Fruit fly (Drosophila melanogaster) whole organism, embryonic: Measurements from ENCODE around the gene Cpr11A.

Source experiments
- BtbVII ChIP-seq: fragments of 200-800 bp; sonication (Bioruptor generic); optimal IDR thresholded peaks from 3 replicates; lab custom pipeline; 2017; ENCODE audit warnings: missing biosample characterization, mild to moderate bottlenecking, missing genetic modification characterization
- C15 ChIP-seq: fragments of 200-800 bp; sonication (Bioruptor generic); IDR thresholded peaks from 3 replicates; pipeline ENCODE4 v1.3.6; 2022; ENCODE audit warnings: missing biosample characterization, missing genetic modification characterization
- CG11456 ChIP-seq: fragments of 200-800 bp; sonication (Bioruptor generic); IDR thresholded peaks from 3 replicates; pipeline ENCODE4 v1.3.6; 2022; ENCODE audit warnings: missing biosample characterization, missing genetic modification characterization
- CG11560 ChIP-seq: fragments of 200-800 bp; sonication (Bioruptor generic); IDR thresholded peaks from 3 replicates; pipeline ENCODE4 v1.3.6; 2022; ENCODE audit warnings: missing biosample characterization, missing genetic modification characterization
- CG13287 ChIP-seq: fragments of 200-800 bp; sonication (Bioruptor generic); IDR thresholded peaks from 2 replicates; pipeline ENCODE4 v1.3.6; 2022; ENCODE audit warnings: missing biosample characterization, missing genetic modification characterization; ENCODE audit not compliant: partially characterized antibody
- CG13775 ChIP-seq: fragments of 200-800 bp; sonication (Bioruptor generic); optimal IDR thresholded peaks from 3 replicates; lab custom pipeline; 2017; ENCODE audit warnings: missing biosample characterization, mild to moderate bottlenecking, missing genetic modification characterization
- CG15011 ChIP-seq: fragments of 200-800 bp; sonication (Bioruptor generic); optimal IDR thresholded peaks from 3 replicates; lab custom pipeline; 2018; ENCODE audit warnings: missing biosample characterization, mild to moderate bottlenecking, missing genetic modification characterization
- CG15601 ChIP-seq: fragments of 200-800 bp; sonication (Bioruptor generic); optimal IDR thresholded peaks from 3 replicates; lab custom pipeline; 2019; ENCODE audit warnings: missing biosample characterization, mild to moderate bottlenecking, missing genetic modification characterization, moderate library complexity
- CG1647 ChIP-seq: fragments of 200-800 bp; sonication (Bioruptor generic); optimal IDR thresholded peaks from 3 replicates; lab custom pipeline; 2016; ENCODE audit warnings: missing biosample characterization, missing genetic modification characterization
- CG16813 ChIP-seq: fragments of 200-800 bp; sonication (Bioruptor generic); IDR thresholded peaks from 3 replicates; pipeline ENCODE4 v1.3.6; 2022; ENCODE audit warnings: missing biosample characterization, missing genetic modification characterization; ENCODE audit not compliant: partially characterized antibody
- CG16863 ChIP-seq: fragments of 200-800 bp; sonication (Bioruptor generic); optimal IDR thresholded peaks from 3 replicates; lab custom pipeline; 2016; ENCODE audit warnings: missing biosample characterization, missing genetic modification characterization
- CG17829 ChIP-seq: fragments of 200-800 bp; optimal IDR thresholded peaks from 2 replicates; lab custom pipeline; 2019; ENCODE audit warnings: missing biosample characterization, mild to moderate bottlenecking, missing genetic modification characterization, moderate library complexity
- CG18599 ChIP-seq: fragments of 200-800 bp; sonication (Bioruptor generic); optimal IDR thresholded peaks from 3 replicates; lab custom pipeline; 2017; ENCODE audit warnings: missing biosample characterization, missing genetic modification characterization, mild to moderate bottlenecking, moderate library complexity, missing genetic modification reagents
- CG2202 ChIP-seq: fragments of 200-800 bp; sonication (Bioruptor generic); optimal IDR thresholded peaks from 2 replicates; lab custom pipeline; 2018; ENCODE audit warnings: missing biosample characterization, mild to moderate bottlenecking, missing genetic modification characterization
- CG30403 ChIP-seq: fragments of 200-800 bp; sonication (Bioruptor generic); optimal IDR thresholded peaks from 3 replicates; lab custom pipeline; 2016; ENCODE audit warnings: missing biosample characterization, missing genetic modification characterization
- CG34224 ChIP-seq: fragments of 200-800 bp; sonication (Bioruptor generic); IDR thresholded peaks from 3 replicates; pipeline ENCODE4 v1.3.6; 2022; ENCODE audit warnings: missing biosample characterization, missing genetic modification characterization; ENCODE audit not compliant: partially characterized antibody
- CG3726 ChIP-seq: fragments of 200-800 bp; sonication (Bioruptor generic); IDR thresholded peaks from 3 replicates; pipeline ENCODE4, ENCODE4 v1.3.6; 2022; ENCODE audit warnings: missing biosample characterization, missing genetic modification characterization
- CG4282 ChIP-seq: fragments of 200-800 bp; sonication (Bioruptor generic); optimal IDR thresholded peaks from 2 replicates; lab custom pipeline; 2016; ENCODE audit warnings: missing biosample characterization, missing genetic modification characterization
- CG4404 ChIP-seq: fragments of 200-800 bp; sonication (Bioruptor generic); IDR thresholded peaks from 2 replicates; pipeline ENCODE4 v1.3.6; 2022; ENCODE audit warnings: missing biosample characterization, missing genetic modification characterization
- CG4730 ChIP-seq: fragments of 200-800 bp; sonication (Bioruptor generic); IDR thresholded peaks from 2 replicates; pipeline ENCODE4 v1.3.6; 2022; ENCODE audit warnings: missing biosample characterization, missing genetic modification characterization
- CG6683 ChIP-seq: fragments of 200-800 bp; sonication (Bioruptor generic); optimal IDR thresholded peaks from 2 replicates; lab custom pipeline; 2017; ENCODE audit warnings: missing biosample characterization, mild to moderate bottlenecking, missing genetic modification characterization, missing genetic modification reagents
- CG6813 ChIP-seq: fragments of 200-800 bp; sonication (Bioruptor generic); optimal IDR thresholded peaks from 2 replicates; lab custom pipeline; 2017; ENCODE audit warnings: missing biosample characterization, missing genetic modification characterization, mild to moderate bottlenecking, moderate library complexity, missing genetic modification reagents
- CG7556 ChIP-seq: fragments of 200-800 bp; sonication (Bioruptor generic); optimal IDR thresholded peaks from 2 replicates; lab custom pipeline; 2017; ENCODE audit warnings: missing biosample characterization, mild to moderate bottlenecking, missing genetic modification characterization
- CG8388 ChIP-seq: fragments of 200-800 bp; sonication (Bioruptor generic); optimal IDR thresholded peaks from 2 replicates; lab custom pipeline; 2019; ENCODE audit warnings: missing biosample characterization, mild to moderate bottlenecking, missing genetic modification characterization, moderate library complexity
- CG9797 ChIP-seq: fragments of 200-800 bp; sonication (Bioruptor generic); optimal IDR thresholded peaks from 3 replicates; lab custom pipeline; 2018; ENCODE audit warnings: missing biosample characterization, mild to moderate bottlenecking, missing genetic modification characterization
- Deaf1 ChIP-seq: fragments of 200-800 bp; optimal IDR thresholded peaks from 3 replicates; lab custom pipeline; 2019; ENCODE audit warnings: missing biosample characterization, mild to moderate bottlenecking, missing genetic modification characterization, moderate library complexity
- Dfd ChIP-seq, 2 experiments: fragments of >200 bp; optimal IDR thresholded peaks; 2 replicates each; lab custom pipeline; 2017; ENCODE audit warnings: missing biosample characterization in 2 of 2, missing genetic modification characterization in 2 of 2
- Dip3 ChIP-seq: fragments of 200-800 bp; sonication (Bioruptor generic); optimal IDR thresholded peaks from 3 replicates; lab custom pipeline; 2016; ENCODE audit warnings: missing biosample characterization, missing genetic modification characterization
- Ets65A ChIP-seq: fragments of 200-800 bp; sonication (Bioruptor generic); peaks from one replicate; lab custom pipeline; 2016; ENCODE audit warnings: missing biosample characterization, missing genetic modification characterization
- Ets97D ChIP-seq: fragments of 200-800 bp; sonication (Bioruptor generic); optimal IDR thresholded peaks from 3 replicates; lab custom pipeline; 2016; ENCODE audit warnings: missing biosample characterization, missing genetic modification characterization
- Mes4 ChIP-seq: fragments of 200-800 bp; sonication (Bioruptor generic); optimal IDR thresholded peaks from 2 replicates; lab custom pipeline; 2016; ENCODE audit warnings: missing biosample characterization, missing genetic modification characterization
- NK7.1 ChIP-seq: fragments of 200-800 bp; sonication (Bioruptor generic); optimal IDR thresholded peaks from 3 replicates; lab custom pipeline; 2016; ENCODE audit warnings: missing biosample characterization, missing genetic modification characterization
- Nf-YB ChIP-seq: fragments of 200-800 bp; sonication (Bioruptor generic); optimal IDR thresholded peaks from 3 replicates; lab custom pipeline; 2019; ENCODE audit warnings: missing biosample characterization, mild to moderate bottlenecking, missing genetic modification characterization, moderate library complexity
- Opbp ChIP-seq: fragments of 200-800 bp; sonication (Bioruptor generic); IDR thresholded peaks from 3 replicates; pipeline ENCODE4 v1.3.6; 2022; ENCODE audit warnings: missing biosample characterization, missing genetic modification characterization; ENCODE audit not compliant: partially characterized antibody
- Sox100B ChIP-seq: fragments of 200-800 bp; sonication (Bioruptor generic); optimal IDR thresholded peaks from 3 replicates; lab custom pipeline; 2018; ENCODE audit warnings: missing biosample characterization, mild to moderate bottlenecking, missing genetic modification characterization
- fu2 ChIP-seq: fragments of 200-800 bp; sonication (Bioruptor generic); optimal IDR thresholded peaks from 2 replicates; lab custom pipeline; 2016; ENCODE audit warnings: missing biosample characterization, missing genetic modification characterization
- gro ChIP-seq: fragments of 200-800 bp; sonication (Bioruptor generic); optimal IDR thresholded peaks from 2 replicates; lab custom pipeline; 2016; ENCODE audit warnings: missing biosample characterization, missing genetic modification characterization
- h ChIP-seq: fragments of >200 bp; optimal IDR thresholded peaks from 2 replicates; lab custom pipeline; 2017
- inv ChIP-seq: fragments of 200-800 bp; sonication (Bioruptor generic); IDR thresholded peaks from 2 replicates; pipeline ENCODE4 v1.3.6; 2022; ENCODE audit warnings: missing biosample characterization, missing genetic modification characterization; ENCODE audit not compliant: partially characterized antibody
- jumu ChIP-seq: fragments of 200-800 bp; sonication (Bioruptor generic); optimal IDR thresholded peaks from 3 replicates; lab custom pipeline; 2016; ENCODE audit warnings: missing biosample characterization, missing genetic modification characterization
- nau ChIP-seq: fragments of 200-800 bp; sonication (Bioruptor generic); optimal IDR thresholded peaks from 3 replicates; lab custom pipeline; 2017; ENCODE audit warnings: missing biosample characterization, mild to moderate bottlenecking, missing genetic modification characterization, missing genetic modification reagents
- org-1 ChIP-seq: fragments of 200-800 bp; sonication (Bioruptor generic); optimal IDR thresholded peaks from 2 replicates; lab custom pipeline; 2017; ENCODE audit warnings: missing biosample characterization, missing genetic modification characterization
- phol ChIP-seq: fragments of 200-800 bp; sonication (Bioruptor generic); optimal IDR thresholded peaks from 3 replicates; lab custom pipeline; 2018; ENCODE audit warnings: missing biosample characterization, mild to moderate bottlenecking, missing genetic modification characterization, moderate library complexity
- pros ChIP-seq: fragments of 200-800 bp; sonication (Bioruptor generic); optimal IDR thresholded peaks from 3 replicates; lab custom pipeline; 2019; ENCODE audit warnings: missing biosample characterization, mild to moderate bottlenecking, missing genetic modification characterization, moderate library complexity
- sim ChIP-seq: fragments of 200-800 bp; sonication (Bioruptor generic); IDR thresholded peaks from 2 replicates; pipeline ENCODE4 v1.3.6; 2022; ENCODE audit warnings: missing biosample characterization, missing genetic modification characterization
- sima ChIP-seq: fragments of 200-800 bp; sonication (Bioruptor generic); optimal IDR thresholded peaks from 2 replicates; lab custom pipeline; 2016; ENCODE audit warnings: missing biosample characterization, missing genetic modification characterization
- so ChIP-seq: fragments of 200-800 bp; sonication (Bioruptor generic); IDR thresholded peaks from 3 replicates; pipeline ENCODE4 v1.3.6; 2022; ENCODE audit warnings: missing biosample characterization, missing genetic modification characterization
- trh ChIP-seq: fragments of 200-800 bp; sonication (Bioruptor generic); optimal IDR thresholded peaks from 2 replicates; lab custom pipeline; 2016; ENCODE audit warnings: missing biosample characterization, missing genetic modification characterization
- unpg ChIP-seq: fragments of 200-800 bp; sonication (Bioruptor generic); optimal IDR thresholded peaks from 3 replicates; lab custom pipeline; 2018; ENCODE audit warnings: missing biosample characterization, mild to moderate bottlenecking, missing genetic modification characterization, moderate library complexity
- vvl ChIP-seq: fragments of 200-800 bp; sonication (Bioruptor generic); IDR thresholded peaks from 2 replicates; pipeline ENCODE4 v1.3.6; 2022; ENCODE audit warnings: missing biosample characterization, missing genetic modification characterization
- yki ChIP-seq: fragments of >200 bp; optimal IDR thresholded peaks from 3 replicates; lab custom pipeline; 2018
- zfh2 ChIP-seq: fragments of 200-800 bp; sonication (Bioruptor generic); optimal IDR thresholded peaks from 2 replicates; lab custom pipeline; 2016; ENCODE audit warnings: missing biosample characterization, missing genetic modification characterization

Cpr11A gene

DNA sequence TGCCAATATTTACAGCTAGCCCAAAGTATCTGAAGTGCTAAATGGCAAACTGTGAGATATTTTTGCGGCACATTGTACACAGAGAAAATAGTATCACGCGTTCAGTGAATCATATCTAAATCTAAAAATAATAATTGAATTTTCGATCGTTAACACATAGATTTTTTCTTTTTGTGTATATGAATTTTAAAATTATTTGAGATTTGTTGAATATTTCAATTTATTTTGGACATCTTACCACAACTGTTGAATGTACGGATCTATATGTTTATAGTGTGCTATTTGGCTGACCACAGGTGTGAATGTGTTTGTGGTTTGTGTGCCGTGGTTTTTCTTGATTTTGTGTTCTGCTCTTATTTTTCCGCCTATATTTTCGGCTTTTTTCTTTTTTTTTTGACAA, 17.0 kb upstream of the Cpr11A start (continued):
- peak; percentile 80 for TF ChIP-seq CG7556 (GFP tag; lab: Kevin White, UChicago)
- no peak for TF ChIP-seq CG16863 (GFP tag; lab: Kevin White, UChicago)
- TF ChIP-seq gro (GFP tag; lab: Kevin White, UChicago) = peak; percentile 16
- peak; percentile 48 for TF ChIP-seq Dip3 (GFP tag; lab: Kevin White, UChicago)
- TF ChIP-seq Nf-YB (GFP tag; lab: Kevin White, UChicago) = peak; percentile 43
- TF ChIP-seq CG4282 (GFP tag; lab: Kevin White, UChicago) = no peak
- no peak for TF ChIP-seq Opbp (GFP tag; lab: Robert Waterston, UW)
- TF ChIP-seq CG9797 (GFP tag; lab: Kevin White, UChicago) = no peak
- TF ChIP-seq CG2202 (tag; lab: Kevin White, UChicago) = no peak
- TF ChIP-seq Mes4 (GFP tag; lab: Kevin White, UChicago) = no peak
- TF ChIP-seq CG11456 (GFP tag; lab: Robert Waterston, UW) = no peak
- peak; percentile 47 for TF ChIP-seq CG8388 (GFP tag; lab: Kevin White, UChicago)
- no peak for TF ChIP-seq CG17829
- TF ChIP-seq zfh2 = peak; percentile 65
- TF ChIP-seq BtbVII (GFP tag; lab: Kevin White, UChicago) = peak; percentile 41
- peak; percentile 61 for TF ChIP-seq org-1 (GFP tag; lab: Kevin White, UChicago)
- peak; percentile 80 for TF ChIP-seq Ets65A (GFP tag; lab: Kevin White, UChicago)
- TF ChIP-seq yki = no peak
- peak; percentile 38 for TF ChIP-seq Sox100B (GFP tag; lab: Kevin White, UChicago)
- TF ChIP-seq CG30403 (GFP tag; lab: Kevin White, UChicago) = peak; percentile 68
- TF ChIP-seq so = peak; percentile 65; the same call in 1 of the 3 replicates
- TF ChIP-seq C15 = 0 out of 3 replicates have a peak, but pooled peaks have one; percentile 8
- TF ChIP-seq nau (GFP tag; lab: Kevin White, UChicago) = peak; percentile 23
- TF ChIP-seq Dfd (GFP tag; optimal IDR thresholded peaks at IDR 0.05; lab: Kevin White, UChicago) = no peak
- TF ChIP-seq CG6683 = peak; percentile 1
- TF ChIP-seq CG15011 (GFP tag; lab: Kevin White, UChicago) = peak; percentile 46
- no peak for TF ChIP-seq NK7.1 (GFP tag; lab: Kevin White, UChicago)
- TF ChIP-seq h = no peak
- no peak for TF ChIP-seq trh (GFP tag; lab: Kevin White, UChicago)
- no peak for TF ChIP-seq CG16813 (GFP tag; lab: Robert Waterston, UW)
- no peak for TF ChIP-seq CG11560
- peak; percentile 64 for TF ChIP-seq CG13775 (GFP tag; lab: Kevin White, UChicago)
- no peak for TF ChIP-seq Ets97D (GFP tag; lab: Kevin White, UChicago)
- TF ChIP-seq vvl (GFP tag; lab: Robert Waterston, UW) = peak; percentile 26; the same call in 1 of the 2 replicates
- peak; percentile 65 for TF ChIP-seq fu2
- peak; percentile 51 for TF ChIP-seq unpg (GFP tag; lab: Kevin White, UChicago)
- TF ChIP-seq Deaf1 (tag; lab: Kevin White, UChicago) = no peak
- no peak for TF ChIP-seq CG1647 (GFP tag; lab: Kevin White, UChicago)
- TF ChIP-seq CG4404 = no peak
- no peak for TF ChIP-seq CG3726 (GFP tag; lab: Robert Waterston, UW)
- TF ChIP-seq sima = no peak
- TF ChIP-seq jumu (GFP tag; lab: Kevin White, UChicago) = peak; percentile 54
- TF ChIP-seq CG6813 (GFP tag; lab: Kevin White, UChicago) = no peak
- TF ChIP-seq CG13287 (GFP tag; lab: Robert Waterston, UW) = no peak
- no peak for TF ChIP-seq CG15601 (tag; lab: Kevin White, UChicago)
- TF ChIP-seq phol (tag; lab: Kevin White, UChicago) = peak; percentile 61
- TF ChIP-seq pros = no peak
- TF ChIP-seq CG34224 (GFP tag; lab: Robert Waterston, UW) = no peak
- no peak for TF ChIP-seq sim
- peak; percentile 44; the same call in 1 of the 2 replicates for TF ChIP-seq CG4730
- no peak for TF ChIP-seq inv (GFP tag; lab: Robert Waterston, UW)
- TF ChIP-seq CG18599 = peak; percentile 65
